Fruit fly (Drosophila melanogaster) whole organism, embryonic: ENCODE measurements around the gene Hou.
A peak's percentile ranks its signal among the peaks of the same experiment; 100 is the strongest.

ENCODE experiments used
- Bdp1 ChIP-seq: fragments of 200-800 bp; sonication (Bioruptor generic); optimal IDR thresholded peaks from 3 replicates; lab custom pipeline; 2016; ENCODE audit warnings: missing biosample characterization, missing genetic modification characterization
- Blimp-1 ChIP-seq: fragments of 200-800 bp; sonication (Bioruptor generic); optimal IDR thresholded peaks from 3 replicates; lab custom pipeline; 2018; ENCODE audit warnings: missing biosample characterization, missing genetic modification characterization, mild to moderate bottlenecking, moderate library complexity, missing genetic modification reagents
- CG10267 ChIP-seq: fragments of 200-800 bp; sonication (Bioruptor generic); optimal IDR thresholded peaks from 2 replicates; lab custom pipeline; 2018; ENCODE audit warnings: missing biosample characterization, mild to moderate bottlenecking, missing genetic modification characterization, moderate library complexity
- CG10565 ChIP-seq: fragments of 200-800 bp; sonication (Bioruptor generic); optimal IDR thresholded peaks from 3 replicates; lab custom pipeline; 2016; ENCODE audit warnings: missing biosample characterization, mild to moderate bottlenecking, missing genetic modification characterization
- CG12104 ChIP-seq: fragments of 200-800 bp; sonication (Bioruptor generic); optimal IDR thresholded peaks from 3 replicates; lab custom pipeline; 2016; ENCODE audit warnings: missing biosample characterization, missing genetic modification characterization
- CG1233 ChIP-seq: fragments of 200-800 bp; sonication (Bioruptor generic); optimal IDR thresholded peaks from 4 replicates; lab custom pipeline; 2018; ENCODE audit warnings: missing biosample characterization, mild to moderate bottlenecking, missing genetic modification characterization
- CG12942 ChIP-seq: fragments of 200-800 bp; sonication (Bioruptor generic); optimal IDR thresholded peaks from 3 replicates; lab custom pipeline; 2016; ENCODE audit warnings: missing biosample characterization, missing genetic modification characterization
- CG13296 ChIP-seq: fragments of 200-800 bp; sonication (Bioruptor generic); optimal IDR thresholded peaks from 3 replicates; lab custom pipeline; 2018; ENCODE audit warnings: missing biosample characterization, mild to moderate bottlenecking, missing genetic modification characterization
- CG13624 ChIP-seq: fragments of 200-800 bp; sonication (Bioruptor generic); optimal IDR thresholded peaks from 2 replicates; lab custom pipeline; 2016; ENCODE audit warnings: missing biosample characterization, missing genetic modification characterization
- CG13775 ChIP-seq: fragments of 200-800 bp; sonication (Bioruptor generic); optimal IDR thresholded peaks from 3 replicates; lab custom pipeline; 2017; ENCODE audit warnings: missing biosample characterization, mild to moderate bottlenecking, missing genetic modification characterization
- CG1529 ChIP-seq: fragments of 200-800 bp; sonication (Bioruptor generic); optimal IDR thresholded peaks from 3 replicates; lab custom pipeline; 2018; ENCODE audit warnings: missing biosample characterization, missing genetic modification characterization
- CG1602 ChIP-seq: fragments of 200-800 bp; sonication (Bioruptor generic); optimal IDR thresholded peaks from 3 replicates; lab custom pipeline; 2016; ENCODE audit warnings: missing biosample characterization, missing genetic modification characterization
- CG17829 ChIP-seq: fragments of 200-800 bp; optimal IDR thresholded peaks from 2 replicates; lab custom pipeline; 2019; ENCODE audit warnings: missing biosample characterization, mild to moderate bottlenecking, missing genetic modification characterization, moderate library complexity
- CG32772 ChIP-seq: fragments of 200-800 bp; sonication (Bioruptor generic); IDR thresholded peaks from 2 replicates; pipeline ENCODE4 v1.3.6; 2022; ENCODE audit warnings: missing biosample characterization, missing genetic modification characterization
- CG3838 ChIP-seq: fragments of 200-800 bp; sonication (Bioruptor generic); optimal IDR thresholded peaks from 3 replicates; lab custom pipeline; 2016; ENCODE audit warnings: missing biosample characterization, missing genetic modification characterization
- CG4360 ChIP-seq: fragments of 200-800 bp; sonication (Bioruptor generic); IDR thresholded peaks from 2 replicates; pipeline ENCODE4 v1.3.6; 2022; ENCODE audit warnings: missing biosample characterization, missing genetic modification characterization
- CG6813 ChIP-seq: fragments of 200-800 bp; sonication (Bioruptor generic); optimal IDR thresholded peaks from 2 replicates; lab custom pipeline; 2017; ENCODE audit warnings: missing biosample characterization, missing genetic modification characterization, mild to moderate bottlenecking, moderate library complexity, missing genetic modification reagents
- CG7357 ChIP-seq: fragments of 200-800 bp; sonication (Bioruptor generic); IDR thresholded peaks from 3 replicates; pipeline ENCODE4 v1.3.6; 2022; ENCODE audit warnings: missing biosample characterization, missing genetic modification characterization
- CG7987 ChIP-seq: fragments of 200-800 bp; sonication (Bioruptor generic); optimal IDR thresholded peaks from 2 replicates; lab custom pipeline; 2018; ENCODE audit warnings: missing biosample characterization, mild to moderate bottlenecking, missing genetic modification characterization, moderate library complexity
- CG8359 ChIP-seq: fragments of 200-800 bp; sonication (Bioruptor generic); optimal IDR thresholded peaks from 2 replicates; lab custom pipeline; 2017; ENCODE audit warnings: missing biosample characterization, mild to moderate bottlenecking, missing genetic modification characterization, borderline replicate concordance
- CG9609 ChIP-seq: fragments of 200-800 bp; sonication (Bioruptor generic); optimal IDR thresholded peaks from 3 replicates; lab custom pipeline; 2016; ENCODE audit warnings: missing biosample characterization, missing genetic modification characterization
- CG9727 ChIP-seq: fragments of 200-800 bp; sonication (Bioruptor generic); optimal IDR thresholded peaks from 3 replicates; lab custom pipeline; 2017; ENCODE audit warnings: missing biosample characterization, mild to moderate bottlenecking, missing genetic modification characterization
- CG9932 ChIP-seq: fragments of 200-800 bp; sonication (Bioruptor generic); IDR thresholded peaks from 2 replicates; pipeline ENCODE4 v1.3.6; 2022; ENCODE audit warnings: missing biosample characterization, missing genetic modification characterization
- D19B ChIP-seq: fragments of 200-800 bp; sonication (Bioruptor generic); optimal IDR thresholded peaks from 2 replicates; lab custom pipeline; 2017; ENCODE audit warnings: missing biosample characterization, mild to moderate bottlenecking, missing genetic modification characterization
- Dref ChIP-seq: fragments of 200-800 bp; sonication (Bioruptor generic); IDR thresholded peaks from 2 replicates; pipeline ENCODE4 v1.3.6; 2022; ENCODE audit warnings: missing biosample characterization, missing genetic modification characterization
- Gsc ChIP-seq: fragments of 200-800 bp; sonication (Bioruptor generic); IDR thresholded peaks from 2 replicates; pipeline ENCODE4 v1.3.6; 2022; ENCODE audit warnings: missing biosample characterization, missing genetic modification characterization
- HLHmδ ChIP-seq: fragments of 200-800 bp; sonication (Bioruptor generic); optimal IDR thresholded peaks from 2 replicates; lab custom pipeline; 2018; ENCODE audit warnings: missing biosample characterization, mild to moderate bottlenecking, missing genetic modification characterization, moderate library complexity
- Hmr ChIP-seq: fragments of 200-800 bp; sonication (Bioruptor generic); optimal IDR thresholded peaks from 3 replicates; lab custom pipeline; 2017; ENCODE audit warnings: mild to moderate bottlenecking, missing biosample characterization, missing genetic modification reagents, missing genetic modification characterization
- Mrtf ChIP-seq: fragments of 200-800 bp; sonication (Bioruptor generic); IDR thresholded peaks from 3 replicates; pipeline ENCODE4 v1.3.6; 2022; ENCODE audit warnings: missing biosample characterization, missing genetic modification characterization
- NFAT ChIP-seq: fragments of 200-800 bp; sonication (Bioruptor generic); IDR thresholded peaks from 2 replicates; pipeline ENCODE4 v1.3.6; 2022; ENCODE audit warnings: missing biosample characterization, missing genetic modification characterization
- Nf-YC ChIP-seq: fragments of 200-800 bp; optimal IDR thresholded peaks from 3 replicates; lab custom pipeline; 2019; ENCODE audit warnings: missing biosample characterization, mild to moderate bottlenecking, missing genetic modification characterization, moderate library complexity
- Taf1 ChIP-seq: fragments of 200-800 bp; sonication (Bioruptor generic); IDR thresholded peaks from 2 replicates; pipeline ENCODE4 v1.3.6; 2022; ENCODE audit warnings: missing biosample characterization, missing genetic modification characterization
- al ChIP-seq: fragments of 200-800 bp; sonication (Bioruptor generic); IDR thresholded peaks from 2 replicates; pipeline ENCODE4 v1.3.6; 2022; ENCODE audit warnings: missing biosample characterization, missing genetic modification characterization
- ash1 ChIP-seq: fragments of 200-800 bp; sonication (Bioruptor generic); optimal IDR thresholded peaks from 2 replicates; lab custom pipeline; 2018; ENCODE audit warnings: missing biosample characterization, mild to moderate bottlenecking, missing genetic modification characterization
- ewg ChIP-seq: fragments of 200-800 bp; sonication (Bioruptor generic); optimal IDR thresholded peaks from 3 replicates; lab custom pipeline; 2017; ENCODE audit warnings: mild to moderate bottlenecking, missing biosample characterization, missing genetic modification reagents, missing genetic modification characterization
- hkb ChIP-seq, 2 experiments: fragments of 200-800 bp in 1 of 2; fragments of >200 bp in 1 of 2; sonication (Bioruptor generic) in 1 of 2; IDR thresholded peaks in 1 of 2; optimal IDR thresholded peaks in 1 of 2; 2 replicates each; pipeline versions ENCODE4 v1.3.6 to Lab custom; 2017 to 2022; ENCODE audit warnings: missing biosample characterization in 1 of 2, missing genetic modification characterization in 1 of 2
- kah ChIP-seq: fragments of 200-800 bp; sonication (Bioruptor generic); optimal IDR thresholded peaks from 2 replicates; lab custom pipeline; 2018; ENCODE audit warnings: missing biosample characterization, mild to moderate bottlenecking, missing genetic modification characterization
- lov ChIP-seq, 2 experiments: fragments of 200-800 bp in 1 of 2; fragments of >200 bp in 1 of 2; sonication (Bioruptor generic) in 1 of 2; IDR thresholded peaks in 1 of 2; optimal IDR thresholded peaks in 1 of 2; 2 replicates in 1 of 2; 3 replicates in 1 of 2; pipeline versions ENCODE4 v1.3.6 to Lab custom; 2017 to 2022; ENCODE audit warnings: missing biosample characterization in 1 of 2, missing genetic modification characterization in 1 of 2
- nmo ChIP-seq: fragments of 200-800 bp; sonication (Bioruptor generic); optimal IDR thresholded peaks from 2 replicates; lab custom pipeline; 2018; ENCODE audit warnings: missing biosample characterization, mild to moderate bottlenecking, missing genetic modification characterization, moderate library complexity
- oc ChIP-seq: fragments of 200-800 bp; sonication (Bioruptor generic); optimal IDR thresholded peaks from 2 replicates; lab custom pipeline; 2018; ENCODE audit warnings: missing biosample characterization, mild to moderate bottlenecking, missing genetic modification characterization, moderate library complexity
- odd ChIP-seq: fragments of 200-800 bp; sonication (Bioruptor generic); optimal IDR thresholded peaks from 2 replicates; lab custom pipeline; 2017; ENCODE audit warnings: missing biosample characterization, mild to moderate bottlenecking, missing genetic modification characterization
- onecut ChIP-seq: fragments of 200-800 bp; sonication (Bioruptor generic); IDR thresholded peaks from 2 replicates; pipeline ENCODE4 v1.3.6; 2022; ENCODE audit warnings: missing biosample characterization, missing genetic modification characterization
- sr ChIP-seq: fragments of 200-800 bp; sonication (Bioruptor generic); IDR thresholded peaks from 3 replicates; pipeline ENCODE4 v1.3.6; 2022; ENCODE audit warnings: missing biosample characterization, missing genetic modification characterization
- ssp ChIP-seq: fragments of 200-800 bp; sonication (Bioruptor generic); IDR thresholded peaks from 2 replicates; pipeline ENCODE4 v1.3.6; 2022; ENCODE audit warnings: missing biosample characterization, missing genetic modification characterization
- trh ChIP-seq: fragments of 200-800 bp; sonication (Bioruptor generic); optimal IDR thresholded peaks from 2 replicates; lab custom pipeline; 2016; ENCODE audit warnings: missing biosample characterization, missing genetic modification characterization
- wor ChIP-seq: fragments of 200-800 bp; sonication (Bioruptor generic); IDR thresholded peaks from 2 replicates; pipeline ENCODE4 v1.3.6; 2022; ENCODE audit warnings: missing biosample characterization, missing genetic modification characterization

Gene Hou

dm6 chrX:18646855-18647699 lies 3.2 kb downstream of the Hou start, which contains the start of gene Rip11 (continued):
- TF ChIP-seq Mrtf (GFP tag; lab: Robert Waterston, UW) (peak; percentile 43; the same call in 1 of the 3 replicates), CG6813 (no peak), CG8359 (GFP tag; lab: Kevin White, UChicago) (no peak), sr (GFP tag; lab: Robert Waterston, UW) (0 out of 3 replicates have a peak, but pooled peaks have one; percentile 43), trh (no peak), CG13624 (GFP tag; lab: Kevin White, UChicago) (peak; percentile 58), Hmr (GFP tag; lab: Kevin White, UChicago) (peak; percentile 39), ssp (GFP tag; lab: Robert Waterston, UW) (no peak), HLHmδ (GFP tag; lab: Kevin White, UChicago) (peak; percentile 24), CG12104 (GFP tag; lab: Kevin White, UChicago) (peak; percentile 15), Nf-YC (tag; lab: Kevin White, UChicago) (peak; percentile 0), Dref (peak; percentile 63), NFAT (GFP tag; lab: Robert Waterston, UW) (peak; percentile 65)

dm6 chrX:18645720-18646213 lies 4.5 kb downstream of the Hou start:
- peak; percentile 40 for TF ChIP-seq Bdp1 (GFP tag; lab: Kevin White, UChicago)
- no peak for TF ChIP-seq kah (GFP tag; lab: Kevin White, UChicago)
- peak; percentile 41; the same call in 1 of the 2 replicates for TF ChIP-seq CG32772 (GFP tag; lab: Robert Waterston, UW)
- TF ChIP-seq CG13296 (GFP tag; lab: Kevin White, UChicago) = peak; percentile 54
- no peak for TF ChIP-seq hkb (optimal IDR thresholded peaks at IDR 0.05; lab: Kevin White, UChicago)
- TF ChIP-seq hkb (GFP tag; IDR thresholded peaks at IDR 0.05; lab: Robert Waterston, UW) = peak; percentile 72
- TF ChIP-seq CG17829 (tag; lab: Kevin White, UChicago) = peak; percentile 72
- peak; percentile 66 for TF ChIP-seq Blimp-1 (GFP tag; lab: Kevin White, UChicago)
- peak; percentile 30 for TF ChIP-seq CG12942
- 0 out of 2 replicates have a peak, but pooled peaks have one; percentile 4 for TF ChIP-seq al
- peak; percentile 67 for TF ChIP-seq CG13775
- no peak for TF ChIP-seq CG7357 (GFP tag; lab: Robert Waterston, UW)
- peak; percentile 47 for TF ChIP-seq CG1233 (GFP tag; lab: Kevin White, UChicago)
- TF ChIP-seq D19B (GFP tag; lab: Kevin White, UChicago) = peak; percentile 18
- TF ChIP-seq CG10565 (GFP tag; lab: Kevin White, UChicago) = peak; percentile 31
- TF ChIP-seq CG9932 (GFP tag; lab: Robert Waterston, UW) = peak; percentile 38
- no peak for TF ChIP-seq ash1 (GFP tag; lab: Kevin White, UChicago)
- TF ChIP-seq CG10267 = peak; percentile 62
- no peak for TF ChIP-seq Dref
- peak; percentile 55 for TF ChIP-seq odd (GFP tag; lab: Kevin White, UChicago)
- TF ChIP-seq nmo = peak; percentile 76
- TF ChIP-seq Gsc (GFP tag; lab: Robert Waterston, UW) = no peak
- TF ChIP-seq onecut = 0 out of 2 replicates have a peak, but pooled peaks have one; percentile 14
- TF ChIP-seq CG3838 = peak; percentile 35
- TF ChIP-seq CG1529 (GFP tag; lab: Kevin White, UChicago) = peak; percentile 52
- no peak for TF ChIP-seq trh
- TF ChIP-seq Taf1 (GFP tag; lab: Robert Waterston, UW) = no peak
- TF ChIP-seq CG9609 (GFP tag; lab: Kevin White, UChicago) = peak; percentile 8
- TF ChIP-seq CG9727 (GFP tag; lab: Kevin White, UChicago) = peak; percentile 78
- peak; percentile 50 for TF ChIP-seq CG1602 (GFP tag; lab: Kevin White, UChicago)
- TF ChIP-seq lov (optimal IDR thresholded peaks at IDR 0.05; lab: Kevin White, UChicago) = no peak
- TF ChIP-seq lov (GFP tag; IDR thresholded peaks at IDR 0.05; lab: Robert Waterston, UW) = no peak
- peak; percentile 55 for TF ChIP-seq wor (GFP tag; lab: Robert Waterston, UW)
- no peak for TF ChIP-seq CG4360
- peak; percentile 65 for TF ChIP-seq CG7987 (GFP tag; lab: Kevin White, UChicago)
- peak; percentile 45 for TF ChIP-seq ewg (GFP tag; lab: Kevin White, UChicago)
- TF ChIP-seq oc = peak; percentile 4
